Worm (Caenorhabditis elegans): ENCODE measurements around the gene T25B2.3.

T25B2.3 gene

ce11 chrX:6216551-6216950 lies 40.6 kb downstream of the T25B2.3 start, which contains the start of gene lrch-1:
lrch-1 (minus strand) TSS chrX:6216651.
- no peak for TF ChIP-seq D2030.7 (GFP tag; IDR thresholded peaks at IDR 0.05)
- TF ChIP-seq F52B5.7 (tag; optimal IDR thresholded peaks at IDR 0.05) = no peak
- TF ChIP-seq gei-17 (GFP tag; optimal IDR thresholded peaks at IDR 0.05) = no peak

ce11 chrX:6219892-6220291 lies 44.0 kb downstream of the T25B2.3 start:
- peak; percentile 93 for TF ChIP-seq tbp1 (GFP tag; optimal IDR thresholded peaks at IDR 0.05)
- no peak for TF ChIP-seq Y79H2A.3 (GFP tag; conservative IDR thresholded peaks at IDR 0.05)
- TF ChIP-seq unc-62 (GFP tag; optimal IDR thresholded peaks at IDR 0.05) = no peak
- TF ChIP-seq hlh-12 (tag; optimal IDR thresholded peaks at IDR 0.05) = no peak
- peak; percentile 63 for TF ChIP-seq lin-40 (tag; optimal IDR thresholded peaks at IDR 0.05)
- TF ChIP-seq bed-2 (GFP tag; IDR thresholded peaks at IDR 0.05) = no peak
- no peak for TF ChIP-seq mel-28 (tag; optimal IDR thresholded peaks at IDR 0.05; ENCODE audit: borderline replicate concordance)
- peak; percentile 68; the same call in 1 of the 2 replicates for TF ChIP-seq Y56A3A.18 (GFP tag; IDR thresholded peaks at IDR 0.05)
- no peak for TF ChIP-seq nfya-1 (tag; optimal IDR thresholded peaks at IDR 0.05; ENCODE audit: borderline replicate concordance, insufficient read depth)
- TF ChIP-seq ceh-100 (GFP tag; IDR thresholded peaks at IDR 0.05) = no peak
- no peak for TF ChIP-seq C06A6.2 (GFP tag; conservative IDR thresholded peaks at IDR 0.05)
- 0 out of 2 replicates have a peak, but pooled peaks have one; percentile 18 for TF ChIP-seq ceh-40 (GFP tag; IDR thresholded peaks at IDR 0.05)
- TF ChIP-seq cebp-1 (GFP tag; IDR thresholded peaks at IDR 0.05) = no peak
- no peak for TF ChIP-seq cebp-1 (tag; optimal IDR thresholded peaks at IDR 0.05)
- TF ChIP-seq B0035.1 (tag; optimal IDR thresholded peaks at IDR 0.05) = no peak
- TF ChIP-seq lir-1 (GFP tag; conservative IDR thresholded peaks at IDR 0.05) = no peak
- TF ChIP-seq dpl-1 (GFP tag; optimal IDR thresholded peaks at IDR 0.05) = no peak
- TF ChIP-seq sdz-38 (tag; optimal IDR thresholded peaks at IDR 0.05) = no peak
- peak; percentile 20 for TF ChIP-seq ceh-79 (tag; optimal IDR thresholded peaks at IDR 0.05)
- TF ChIP-seq lin-54 (GFP tag; optimal IDR thresholded peaks at IDR 0.05) = peak; percentile 37
- peak; percentile 32 for TF ChIP-seq tlf-1 (GFP tag; optimal IDR thresholded peaks at IDR 0.05)
- no peak for TF ChIP-seq ztf-6 (GFP tag; IDR thresholded peaks at IDR 0.05)
- TF ChIP-seq B0019.2 (GFP tag; conservative IDR thresholded peaks at IDR 0.05) = 0 out of 2 replicates have a peak, but pooled peaks have one; percentile 54
- TF ChIP-seq madf-6 (GFP tag; IDR thresholded peaks at IDR 0.05) = no peak
- TF ChIP-seq nhr-120 (GFP tag; IDR thresholded peaks at IDR 0.05) = no peak
- TF ChIP-seq egl-44 (GFP tag; IDR thresholded peaks at IDR 0.05) = no peak
- no peak for TF ChIP-seq F39B2.1 (GFP tag; IDR thresholded peaks at IDR 0.05)
- peak; percentile 55 for TF ChIP-seq ztf-26 (tag; optimal IDR thresholded peaks at IDR 0.05)
- TF ChIP-seq ama-1 (optimal IDR thresholded peaks at IDR 0.05) = no peak
- TF ChIP-seq ama-1 (GFP tag; optimal IDR thresholded peaks at IDR 0.05) = no peak
- no peak for TF ChIP-seq T26A5.8 (tag; optimal IDR thresholded peaks at IDR 0.05)
- TF ChIP-seq mes-4 (tag; optimal IDR thresholded peaks at IDR 0.05) = peak; percentile 51
- peak; percentile 65 to 71 for TF ChIP-seq rec-8 (tag; optimal IDR thresholded peaks at IDR 0.05)
- no peak for TF ChIP-seq aptf-3 (GFP tag; IDR thresholded peaks at IDR 0.05)
- TF ChIP-seq unc-130 (GFP tag; optimal IDR thresholded peaks at IDR 0.05) = peak; percentile 15
- TF ChIP-seq K12H6.12 (tag; optimal IDR thresholded peaks at IDR 0.05) = peak; percentile 13
- peak; percentile 35; the same call in 1 of the 2 replicates for TF ChIP-seq D2030.7 (GFP tag; IDR thresholded peaks at IDR 0.05)
- no peak for TF ChIP-seq F23B12.7 (tag; optimal IDR thresholded peaks at IDR 0.05; ENCODE audit: insufficient read depth)
- TF ChIP-seq him-1 (tag; optimal IDR thresholded peaks at IDR 0.05) = peak; percentile 88
- 0 out of 2 replicates have a peak, but pooled peaks have one; percentile 64 for TF ChIP-seq bed-1 (GFP tag; IDR thresholded peaks at IDR 0.05)
- TF ChIP-seq sea-2 (GFP tag; IDR thresholded peaks at IDR 0.05) = no peak
- no peak for TF ChIP-seq mcd-1 (GFP tag; IDR thresholded peaks at IDR 0.05)
- 0 out of 2 replicates have a peak, but pooled peaks have one; percentile 22 for TF ChIP-seq let-526 (GFP tag; IDR thresholded peaks at IDR 0.05)
- TF ChIP-seq B0336.3 (GFP tag; IDR thresholded peaks at IDR 0.05) = no peak; the same call in 1 of the 2 replicates
- TF ChIP-seq ztf-22 (GFP tag; optimal IDR thresholded peaks at IDR 0.05) = no peak
- TF ChIP-seq attf-5 (GFP tag; optimal IDR thresholded peaks at IDR 0.05) = peak; percentile 66
